Fruit fly (Drosophila melanogaster): ENCODE results near the gene SNF4Agamma.

Gene SNF4Agamma

dm6 chr3R:21263177-21263576 is 122.6 kb downstream of the SNF4Agamma start (continued):
- TF ChIP-seq gem (tag; optimal IDR thresholded peaks at IDR 0.05) (peak; percentile 35), br (optimal IDR thresholded peaks at IDR 0.05) (no peak), slp2 (GFP tag; optimal IDR thresholded peaks at IDR 0.05) (no peak), ewg (GFP tag; optimal IDR thresholded peaks at IDR 0.05) (peak; percentile 29), CG2202 (tag; optimal IDR thresholded peaks at IDR 0.05) (peak; percentile 1), zen (tag; optimal IDR thresholded peaks at IDR 0.05) (peak; percentile 27), CG12071 (GFP tag; optimal IDR thresholded peaks at IDR 0.05) (peak; percentile 7), Dbx (GFP tag; IDR thresholded peaks at IDR 0.05) (no peak; the same call in 2 of the 3 replicates), lmd (GFP tag; IDR thresholded peaks at IDR 0.05) (peak; percentile 27; the same call in 1 of the 2 replicates), CG8290 (GFP tag; optimal IDR thresholded peaks at IDR 0.05) (no peak), CG8290 (tag; optimal IDR thresholded peaks at IDR 0.05) (peak; percentile 41 to 42), CG4730 (GFP tag; IDR thresholded peaks at IDR 0.05) (no peak; the same call in 1 of the 2 replicates), cato (GFP tag; optimal IDR thresholded peaks at IDR 0.05; ENCODE audit: borderline replicate concordance) (no peak), fd96Cb (tag; optimal IDR thresholded peaks at IDR 0.05) (no peak), CG7963 (GFP tag; IDR thresholded peaks at IDR 0.05; ENCODE audit: partially characterized antibody) (no peak), NfI (GFP tag; optimal IDR thresholded peaks at IDR 0.05) (peak; percentile 61), inv (GFP tag; IDR thresholded peaks at IDR 0.05; ENCODE audit: partially characterized antibody) (no peak), dmrt11E (tag; optimal IDR thresholded peaks at IDR 0.05) (peak; percentile 9), CG42726 (GFP tag; IDR thresholded peaks at IDR 0.05; ENCODE audit: partially characterized antibody) (no peak), jing (GFP tag; optimal IDR thresholded peaks at IDR 0.05) (no peak), CG11560 (tag; IDR thresholded peaks at IDR 0.05) (no peak), CG11696 (GFP tag; IDR thresholded peaks at IDR 0.05) (peak; percentile 34; the same call in 1 of the 2 replicates), zfh1 (GFP tag; IDR thresholded peaks at IDR 0.05) (peak; percentile 53; the same call in 2 of the 3 replicates), bigmax (GFP tag; optimal IDR thresholded peaks at IDR 0.05) (no peak), CG4282 (GFP tag; optimal IDR thresholded peaks at IDR 0.05) (no peak), CG17802 (tag; optimal IDR thresholded peaks at IDR 0.05) (peak; percentile 5), CG11398 (GFP tag; optimal IDR thresholded peaks at IDR 0.05) (no peak), Usf (GFP tag; optimal IDR thresholded peaks at IDR 0.05) (no peak), dpn (GFP tag; optimal IDR thresholded peaks at IDR 0.05) (no peak), repo (GFP tag; optimal IDR thresholded peaks at IDR 0.05) (no peak), Drgx (GFP tag; IDR thresholded peaks at IDR 0.05) (no peak), CG2712 (tag; optimal IDR thresholded peaks at IDR 0.05) (peak; percentile 4), CG11723 (GFP tag; optimal IDR thresholded peaks at IDR 0.05) (peak; percentile 20), pho (GFP tag; optimal IDR thresholded peaks at IDR 0.05) (no peak), Nf-YA (GFP tag; IDR thresholded peaks at IDR 0.05) (0 out of 2 replicates have a peak, but pooled peaks have one; percentile 38), CG12219 (GFP tag; optimal IDR thresholded peaks at IDR 0.05) (peak; percentile 27), CG6854 (GFP tag; optimal IDR thresholded peaks at IDR 0.05) (no peak), pb (GFP tag; optimal IDR thresholded peaks at IDR 0.05) (no peak), B-H1 (GFP tag; IDR thresholded peaks at IDR 0.05) (peak; percentile 25; the same call in 1 of the 3 replicates), hbn (GFP tag; IDR thresholded peaks at IDR 0.05; ENCODE audit: partially characterized antibody) (no peak), disco-r (GFP tag; optimal IDR thresholded peaks at IDR 0.05) (no peak), PHDP (tag; optimal IDR thresholded peaks at IDR 0.05) (peak; percentile 51), CG10431 (GFP tag; optimal IDR thresholded peaks at IDR 0.05) (peak; percentile 9), Dad (GFP tag; optimal IDR thresholded peaks at IDR 0.05) (no peak), hth (optimal IDR thresholded peaks at IDR 0.05) (no peak), her (GFP tag; optimal IDR thresholded peaks at IDR 0.05) (no peak), CG4360 (GFP tag; IDR thresholded peaks at IDR 0.05) (peak; percentile 28; the same call in 1 of the 2 replicates), grn (GFP tag; optimal IDR thresholded peaks at IDR 0.05) (no peak), Nf-YC (tag; optimal IDR thresholded peaks at IDR 0.05) (no peak), Gsc (GFP tag; IDR thresholded peaks at IDR 0.05) (no peak), row (GFP tag; IDR thresholded peaks at IDR 0.05) (no peak), chn (GFP tag; optimal IDR thresholded peaks at IDR 0.05) (no peak)
